Worm (Caenorhabditis elegans) whole organism, L4/young adult: ENCODE measurements around the gene nsy-1.

Experiments used
- W03F9.2 ChIP-seq: fragments of 150-350 bp; optimal IDR thresholded peaks from 2 replicates; lab custom pipeline; 2014; ENCODE audit warnings: missing biosample characterization, missing genetic modification characterization
- dao-5 ChIP-seq: sonication (generic microtip); optimal IDR thresholded peaks from 2 replicates; lab custom pipeline; 2016; ENCODE audit warnings: missing genotype, missing genetic modification characterization, moderate library complexity, missing compliant biosample characterization
- him-1 ChIP-seq: sonication (generic microtip); optimal IDR thresholded peaks from 2 replicates; lab custom pipeline; 2016; ENCODE audit warnings: missing genotype, missing genetic modification reagents, missing genetic modification characterization, missing compliant biosample characterization

DNA sequence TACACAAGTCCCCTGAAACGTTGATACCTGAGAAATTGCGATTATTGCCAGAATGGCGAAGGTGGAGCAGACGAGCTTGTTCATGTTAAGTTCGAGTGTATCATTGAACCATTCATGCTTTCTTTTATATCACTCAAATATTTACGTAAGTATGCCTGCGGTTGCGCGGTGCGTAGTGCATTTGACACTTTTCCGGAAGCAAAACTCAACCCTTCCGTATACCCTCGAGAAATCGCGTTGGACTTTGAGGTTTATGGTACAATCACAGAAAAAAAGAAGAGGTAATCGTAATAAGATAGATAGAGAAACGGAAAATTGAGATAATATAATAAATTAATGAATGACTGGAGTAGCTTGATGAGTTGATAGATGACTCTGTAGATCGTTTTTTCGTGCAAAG lies 47.0 kb downstream of the nsy-1 start, which contains the start of gene idpb-2:
- TF ChIP-seq him-1 = no peak
- TF ChIP-seq dao-5 (tag; lab: Kevin White, UChicago) = no peak
- no peak for TF ChIP-seq W03F9.2 (tag; lab: Kevin White, UChicago)
